Worm (Caenorhabditis elegans) whole organism, midembryonic: ENCODE data around the gene lgc-29.

ENCODE experiments used
- T22C8.4 ChIP-seq: fragments of 200-800 bp; sonication (Bioruptor generic); IDR thresholded peaks from 2 replicates; pipeline ENCODE4 v1.3.6; 2022; ENCODE audit warnings: missing genetic modification characterization, missing compliant biosample characterization
- cog-1 ChIP-seq: sonication (generic microtip); optimal IDR thresholded peaks from 2 replicates; lab custom pipeline; 2016; ENCODE audit warnings: missing genetic modification characterization, missing compliant biosample characterization
- flt-1 ChIP-seq: fragments of 200-800 bp; sonication (Bioruptor generic); IDR thresholded peaks from 2 replicates; pipeline ENCODE4 v1.3.6; 2022; ENCODE audit warnings: missing genetic modification characterization, missing compliant biosample characterization
- klf-2 ChIP-seq: fragments of 200-800 bp; sonication (Bioruptor generic); conservative IDR thresholded peaks from 2 replicates; pipeline ENCODE4 v1.3.6; 2022; ENCODE audit warnings: missing genetic modification reagents, missing genetic modification characterization, missing compliant biosample characterization
- med-1 ChIP-seq: sonication (generic microtip); optimal IDR thresholded peaks from 2 replicates; lab custom pipeline; 2017; ENCODE audit warnings: missing genetic modification characterization, mild to moderate bottlenecking, missing compliant biosample characterization, antibody characterized with exemption, missing genetic modification reagents; ENCODE audit not compliant: insufficient read depth
- ref-1 ChIP-seq: fragments of 200-800 bp; sonication (Bioruptor generic); conservative IDR thresholded peaks from 2 replicates; pipeline ENCODE4 v1.3.6; 2022; ENCODE audit warnings: missing genetic modification reagents, missing genetic modification characterization, missing compliant biosample characterization
- tab-1 ChIP-seq: fragments of 200-800 bp; sonication (Bioruptor generic); IDR thresholded peaks from 2 replicates; pipeline ENCODE4 v1.3.6; 2022; ENCODE audit warnings: missing genetic modification characterization, missing compliant biosample characterization
- ztf-23 ChIP-seq: fragments of 200-800 bp; sonication (Bioruptor generic); IDR thresholded peaks from 2 replicates; pipeline ENCODE4 v1.3.6; 2022; ENCODE audit warnings: missing genetic modification reagents, missing genetic modification characterization, missing compliant biosample characterization
- ztf-29 ChIP-seq: fragments of 200-800 bp; sonication (Bioruptor generic); IDR thresholded peaks from 2 replicates; pipeline ENCODE4 v1.3.6; 2022; ENCODE audit warnings: missing genetic modification reagents, missing genetic modification characterization, missing compliant biosample characterization

Gene lgc-29

ce11 chrV:4152200-4152599, 13.4 kb downstream of the lgc-29 start, which contains the start of gene Y45G5AM.6:
TSS of gene Y45G5AM.6 (minus strand) at chrV:4152300.
- TF ChIP-seq tab-1 (GFP tag; lab: Robert Waterston, UW) (no peak), med-1 (GFP tag; lab: Kevin White, UChicago) (no peak), ztf-23 (GFP tag; lab: Robert Waterston, UW) (no peak), klf-2 (GFP tag; lab: Robert Waterston, UW) (no peak), ref-1 (no peak)

- TF ChIP-seq med-1 (GFP tag; lab: Kevin White, UChicago), result no peak
- no peak for TF ChIP-seq ztf-29
- TF ChIP-seq ref-1, result no peak
- no peak for TF ChIP-seq klf-2 (GFP tag; lab: Robert Waterston, UW)
- TF ChIP-seq flt-1 (GFP tag; lab: Robert Waterston, UW), result no peak
Measured at ce11 chrV:4157291-4157690, 18.5 kb downstream of the lgc-29 start.

ce11 chrV:4160086-4160485, 21.3 kb downstream of the lgc-29 start, which contains the start of gene Y45G5AM.5:
TSS of gene Y45G5AM.5 (plus strand) at chrV:4160386.
- TF ChIP-seq ztf-23 (GFP tag; lab: Robert Waterston, UW) (no peak), T22C8.4 (GFP tag; lab: Robert Waterston, UW) (no peak), cog-1 (tag; lab: Kevin White, UChicago) (no peak), tab-1 (GFP tag; lab: Robert Waterston, UW) (no peak), med-1 (GFP tag; lab: Kevin White, UChicago) (no peak), ztf-29 (no peak), klf-2 (GFP tag; lab: Robert Waterston, UW) (no peak), ref-1 (no peak), flt-1 (GFP tag; lab: Robert Waterston, UW) (no peak)

- TF ChIP-seq tab-1 (GFP tag; lab: Robert Waterston, UW) (no peak), cog-1 (tag; lab: Kevin White, UChicago) (no peak), flt-1 (GFP tag; lab: Robert Waterston, UW) (no peak), ztf-29 (no peak), ref-1 (no peak), klf-2 (GFP tag; lab: Robert Waterston, UW) (no peak), ztf-23 (GFP tag; lab: Robert Waterston, UW) (no peak), med-1 (GFP tag; lab: Kevin White, UChicago) (no peak), T22C8.4 (GFP tag; lab: Robert Waterston, UW) (no peak)
Measured at ce11 chrV:4162922-4163321, 24.1 kb downstream of the lgc-29 start, which contains the start of gene Y45G5AM.4. TSS of gene Y45G5AM.4 (plus strand) at chrV:4163222.

- no peak for TF ChIP-seq med-1 (GFP tag; lab: Kevin White, UChicago)
- TF ChIP-seq flt-1 (GFP tag; lab: Robert Waterston, UW), result no peak
- TF ChIP-seq ztf-29, result no peak
- TF ChIP-seq klf-2 (GFP tag; lab: Robert Waterston, UW), result no peak
- no peak for TF ChIP-seq cog-1 (tag; lab: Kevin White, UChicago)
- TF ChIP-seq tab-1 (GFP tag; lab: Robert Waterston, UW), result no peak
- no peak for TF ChIP-seq T22C8.4 (GFP tag; lab: Robert Waterston, UW)
- no peak for TF ChIP-seq ztf-23 (GFP tag; lab: Robert Waterston, UW)
Measured at ce11 chrV:4164504-4164959, 25.7 kb downstream of the lgc-29 start, which contains the start of gene Y45G5AM.3. TSS of gene Y45G5AM.3 (plus strand) at chrV:4164554.

- TF ChIP-seq med-1 (GFP tag; lab: Kevin White, UChicago), result no peak
- TF ChIP-seq cog-1 (tag; lab: Kevin White, UChicago), result no peak
- TF ChIP-seq tab-1 (GFP tag; lab: Robert Waterston, UW), result no peak
- no peak for TF ChIP-seq flt-1 (GFP tag; lab: Robert Waterston, UW)
- no peak for TF ChIP-seq T22C8.4 (GFP tag; lab: Robert Waterston, UW)
- no peak for TF ChIP-seq klf-2 (GFP tag; lab: Robert Waterston, UW)
- no peak for TF ChIP-seq ztf-29
- TF ChIP-seq ref-1, result no peak
- TF ChIP-seq ztf-23 (GFP tag; lab: Robert Waterston, UW), result no peak
Measured at ce11 chrV:4168045-4168444, 29.3 kb downstream of the lgc-29 start.

- no peak for TF ChIP-seq ref-1
- no peak for TF ChIP-seq klf-2 (GFP tag; lab: Robert Waterston, UW)
- TF ChIP-seq flt-1 (GFP tag; lab: Robert Waterston, UW), result no peak
- TF ChIP-seq ztf-23 (GFP tag; lab: Robert Waterston, UW), result no peak
- TF ChIP-seq ztf-29, result no peak
- TF ChIP-seq med-1 (GFP tag; lab: Kevin White, UChicago), result no peak
- no peak for TF ChIP-seq T22C8.4 (GFP tag; lab: Robert Waterston, UW)
- no peak for TF ChIP-seq tab-1 (GFP tag; lab: Robert Waterston, UW)
- TF ChIP-seq cog-1 (tag; lab: Kevin White, UChicago), result no peak
Measured at ce11 chrV:4169658-4170057, 30.9 kb downstream of the lgc-29 start.

ce11 chrV:4170138-4170537, 31.4 kb downstream of the lgc-29 start, which contains the start of gene Y45G5AM.7:
TSS of gene Y45G5AM.7 (minus strand) at chrV:4170238.
- TF ChIP-seq T22C8.4 (GFP tag; lab: Robert Waterston, UW), result no peak
- TF ChIP-seq cog-1 (tag; lab: Kevin White, UChicago), result no peak
- no peak for TF ChIP-seq ref-1
- no peak for TF ChIP-seq med-1 (GFP tag; lab: Kevin White, UChicago)
- no peak for TF ChIP-seq ztf-23 (GFP tag; lab: Robert Waterston, UW)
- TF ChIP-seq tab-1 (GFP tag; lab: Robert Waterston, UW), result no peak
- TF ChIP-seq klf-2 (GFP tag; lab: Robert Waterston, UW), result no peak

ce11 chrV:4175624-4176023, 36.8 kb downstream of the lgc-29 start, which contains the start of the genes coh-4 and pid-5:
TSS of gene coh-4 (minus strand) at chrV:4175640.
TSS of gene pid-5 (plus strand) at chrV:4175882.
- TF ChIP-seq flt-1 (GFP tag; lab: Robert Waterston, UW) (no peak), klf-2 (GFP tag; lab: Robert Waterston, UW) (no peak), T22C8.4 (GFP tag; lab: Robert Waterston, UW) (no peak), ztf-29 (no peak), ztf-23 (GFP tag; lab: Robert Waterston, UW) (no peak), med-1 (GFP tag; lab: Kevin White, UChicago) (no peak), cog-1 (tag; lab: Kevin White, UChicago) (no peak), tab-1 (GFP tag; lab: Robert Waterston, UW) (no peak), ref-1 (no peak)
